Fruit fly (Drosophila melanogaster): ENCODE measurements around the gene aly.

The aly gene

dm6 chr3L:3070274-3071204 is 44.2 kb upstream of the aly start, which contains the start of the genes CG32486 and PAN3 (continued):
- TF ChIP-seq lab (GFP tag; optimal IDR thresholded peaks at IDR 0.05) = peak; percentile 80
- TF ChIP-seq Fer2 (tag; optimal IDR thresholded peaks at IDR 0.05) = no peak
- peak; percentile 61 for TF ChIP-seq Dp (GFP tag; optimal IDR thresholded peaks at IDR 0.05)
- TF ChIP-seq psq (GFP tag; optimal IDR thresholded peaks at IDR 0.05) = peak; percentile 95
- no peak for TF ChIP-seq odd (GFP tag; optimal IDR thresholded peaks at IDR 0.05)
- no peak for TF ChIP-seq emc (GFP tag; optimal IDR thresholded peaks at IDR 0.05)
- TF ChIP-seq CG31365 (tag; optimal IDR thresholded peaks at IDR 0.05) = peak; percentile 35

- TF ChIP-seq pan (optimal IDR thresholded peaks at IDR 0.05) = no peak
- TF ChIP-seq pan (GFP tag; optimal IDR thresholded peaks at IDR 0.05 in 1 of 2, IDR thresholded peaks at IDR 0.05 in 1 of 2) = peak in 1 of 2 experiments; percentile 9
- TF ChIP-seq dysf (GFP tag; IDR thresholded peaks at IDR 0.05) = no peak
- peak; percentile 95; the same call in 3 of the 4 replicates for TF ChIP-seq chinmo (GFP tag; IDR thresholded peaks at IDR 0.05; ENCODE audit: partially characterized antibody)
- peak; percentile 88 for TF ChIP-seq pros (GFP tag; optimal IDR thresholded peaks at IDR 0.05)
- TF ChIP-seq zf30C (GFP tag; optimal IDR thresholded peaks at IDR 0.05) = no peak
- TF ChIP-seq cg (GFP tag; optimal IDR thresholded peaks at IDR 0.05) = peak; percentile 49
- no peak for TF ChIP-seq CG6654 (GFP tag; optimal IDR thresholded peaks at IDR 0.05)
- TF ChIP-seq jing (GFP tag; optimal IDR thresholded peaks at IDR 0.05) = no peak
- peak; percentile 27; the same call in 1 of the 2 replicates for TF ChIP-seq CG32767 (GFP tag; IDR thresholded peaks at IDR 0.05)
- TF ChIP-seq CG34376 (GFP tag; optimal IDR thresholded peaks at IDR 0.05) = no peak
- TF ChIP-seq hbn (GFP tag; IDR thresholded peaks at IDR 0.05; ENCODE audit: partially characterized antibody) = 0 out of 2 replicates have a peak, but pooled peaks have one; percentile 12
- TF ChIP-seq ewg (GFP tag; optimal IDR thresholded peaks at IDR 0.05) = peak; percentile 57
- TF ChIP-seq Nf-YB (GFP tag; optimal IDR thresholded peaks at IDR 0.05) = peak; percentile 21
- peak; percentile 92 for TF ChIP-seq crol (GFP tag; IDR thresholded peaks at IDR 0.05)
- no peak for TF ChIP-seq zfh2 (GFP tag; optimal IDR thresholded peaks at IDR 0.05)
- peak; percentile 95 for TF ChIP-seq CG10321 (GFP tag; IDR thresholded peaks at IDR 0.05)
- no peak for TF ChIP-seq CG8290 (GFP tag; optimal IDR thresholded peaks at IDR 0.05)
- peak in 1 of 2 experiments; percentile 17 for TF ChIP-seq CG8290 (tag; optimal IDR thresholded peaks at IDR 0.05)
- peak; percentile 54 for TF ChIP-seq Nf-YC (tag; optimal IDR thresholded peaks at IDR 0.05)
- no peak for TF ChIP-seq CG10462 (GFP tag; optimal IDR thresholded peaks at IDR 0.05)
- TF ChIP-seq CG4282 (GFP tag; optimal IDR thresholded peaks at IDR 0.05) = no peak
- peak in 1 of 2 experiments; percentile 76 for TF ChIP-seq crp (GFP tag; optimal IDR thresholded peaks at IDR 0.05)
- peak; percentile 54 to 61 for TF ChIP-seq Trl (optimal IDR thresholded peaks at IDR 0.05)
- no peak for TF ChIP-seq Trl (GFP tag; optimal IDR thresholded peaks at IDR 0.05)
- TF ChIP-seq CG34422 (GFP tag; IDR thresholded peaks at IDR 0.05) = peak; percentile 50; the same call in 1 of the 3 replicates
- no peak for TF ChIP-seq GATAe (GFP tag; conservative IDR thresholded peaks at IDR 0.05)
- TF ChIP-seq sim (GFP tag; IDR thresholded peaks at IDR 0.05) = no peak
- no peak for TF ChIP-seq BtbVII (GFP tag; optimal IDR thresholded peaks at IDR 0.05)
- TF ChIP-seq CG8281 (tag; optimal IDR thresholded peaks at IDR 0.05) = no peak
- no peak for TF ChIP-seq stc (GFP tag; IDR thresholded peaks at IDR 0.05)
- peak; percentile 89 for TF ChIP-seq CG1832 (GFP tag; optimal IDR thresholded peaks at IDR 0.05)
- TF ChIP-seq ranshi (GFP tag; IDR thresholded peaks at IDR 0.05) = no peak
- peak; percentile 35 for TF ChIP-seq Med (GFP tag)
- no peak for TF ChIP-seq Hsf (GFP tag; optimal IDR thresholded peaks at IDR 0.05)
- TF ChIP-seq chn (GFP tag; optimal IDR thresholded peaks at IDR 0.05) = peak; percentile 30
- TF ChIP-seq NC2α (GFP tag; optimal IDR thresholded peaks at IDR 0.05) = no peak
- peak; percentile 83 for TF ChIP-seq ftz-f1 (GFP tag; optimal IDR thresholded peaks at IDR 0.05)
- TF ChIP-seq Fer1 (GFP tag; optimal IDR thresholded peaks at IDR 0.05) = no peak
- no peak for TF ChIP-seq CG13123 (GFP tag; optimal IDR thresholded peaks at IDR 0.05)
- no peak for TF ChIP-seq Camta (GFP tag; optimal IDR thresholded peaks at IDR 0.05)
These were observed 43.5 kb upstream of the aly start for dm6 chr3L:3069774-3070173.

All from whole organism, embryonic.